Worm (Caenorhabditis elegans) whole organism, late embryonic: ENCODE measurements around the gene paqr-2.

Source experiments
- ama-1 ChIP-seq: fragments of 150-350 bp; optimal IDR thresholded peaks from 2 replicates; lab custom pipeline; 2014
- ceh-2 ChIP-seq: sonication (generic microtip); optimal IDR thresholded peaks from 2 replicates; lab custom pipeline; 2016; ENCODE audit warnings: missing genotype, missing genetic modification characterization, missing compliant biosample characterization
- hlh-13 ChIP-seq: fragments of 200-800 bp; sonication (Bioruptor generic); optimal IDR thresholded peaks from 2 replicates; lab custom pipeline; 2018; ENCODE audit warnings: mild to moderate bottlenecking, missing genetic modification characterization, missing compliant biosample characterization
- pat-9 ChIP-seq: fragments of 200-800 bp; sonication (Bioruptor generic); optimal IDR thresholded peaks from 2 replicates; lab custom pipeline; 2018; ENCODE audit warnings: mild to moderate bottlenecking, missing genetic modification characterization, moderate library complexity, missing compliant biosample characterization
- tbx-2 ChIP-seq: sonication (generic microtip); optimal IDR thresholded peaks from 2 replicates; lab custom pipeline; 2016; ENCODE audit warnings: missing genetic modification characterization, missing compliant biosample characterization

ce11 chrIII:5349250-5349649 is 30.5 kb downstream of the paqr-2 start, which contains the start of gene thoc-5:
- peak; percentile 97 for TF ChIP-seq ceh-2 (tag; lab: Kevin White, UChicago)
- TF ChIP-seq ama-1 (lab: Kevin White, UChicago), result no peak
- TF ChIP-seq pat-9 (tag; lab: Kevin White, UChicago), result no peak
- TF ChIP-seq tbx-2 (tag; lab: Kevin White, UChicago), result peak; percentile 92
- TF ChIP-seq hlh-13 (GFP tag; lab: Kevin White, UChicago), result no peak
